Fruit fly (Drosophila melanogaster) whole organism, embryonic: ENCODE results near the gene Uba4.
A peak's percentile ranks its signal among the peaks of the same experiment; 100 is the strongest.

ENCODE experiments used
- Atf6 ChIP-seq: fragments of 200-800 bp; sonication (Bioruptor generic); IDR thresholded peaks from 2 replicates; pipeline ENCODE4 v1.3.6; 2022; ENCODE audit warnings: missing biosample characterization, missing genetic modification characterization
- BEAF-32 ChIP-seq: fragments of 200-800 bp; sonication (Bioruptor generic); optimal IDR thresholded peaks from 3 replicates; lab custom pipeline; 2017; ENCODE audit warnings: missing biosample characterization, missing genetic modification characterization, mild to moderate bottlenecking, moderate library complexity, missing genetic modification reagents
- Bgb ChIP-seq: fragments of 200-800 bp; sonication (Bioruptor generic); IDR thresholded peaks from 2 replicates; pipeline ENCODE4 v1.3.6; 2022; ENCODE audit warnings: missing biosample characterization, missing genetic modification characterization; ENCODE audit not compliant: partially characterized antibody
- CG1024 ChIP-seq: fragments of 200-800 bp; sonication (Bioruptor generic); IDR thresholded peaks from 2 replicates; pipeline ENCODE4 v1.3.6; 2022; ENCODE audit warnings: missing biosample characterization, missing genetic modification characterization
- CG10959 ChIP-seq: fragments of 200-800 bp; sonication (Bioruptor generic); IDR thresholded peaks from 2 replicates; pipeline ENCODE4 v1.3.6; 2022; ENCODE audit warnings: missing biosample characterization, missing genetic modification characterization
- CG13287 ChIP-seq: fragments of 200-800 bp; sonication (Bioruptor generic); IDR thresholded peaks from 2 replicates; pipeline ENCODE4 v1.3.6; 2022; ENCODE audit warnings: missing biosample characterization, missing genetic modification characterization; ENCODE audit not compliant: partially characterized antibody
- CG13296 ChIP-seq: fragments of 200-800 bp; sonication (Bioruptor generic); optimal IDR thresholded peaks from 3 replicates; lab custom pipeline; 2018; ENCODE audit warnings: missing biosample characterization, mild to moderate bottlenecking, missing genetic modification characterization
- CG1603 ChIP-seq: fragments of 200-800 bp; sonication (Bioruptor generic); optimal IDR thresholded peaks from 2 replicates; lab custom pipeline; 2019; ENCODE audit warnings: missing biosample characterization, mild to moderate bottlenecking, missing genetic modification characterization, moderate library complexity
- CG17186 ChIP-seq: fragments of 200-800 bp; sonication (Bioruptor generic); optimal IDR thresholded peaks from 3 replicates; lab custom pipeline; 2017; ENCODE audit warnings: missing biosample characterization, missing genetic modification reagents, missing genetic modification characterization
- CG17829 ChIP-seq: fragments of 200-800 bp; optimal IDR thresholded peaks from 2 replicates; lab custom pipeline; 2019; ENCODE audit warnings: missing biosample characterization, mild to moderate bottlenecking, missing genetic modification characterization, moderate library complexity
- CG1832 ChIP-seq: fragments of 200-800 bp; sonication (Bioruptor generic); optimal IDR thresholded peaks from 2 replicates; lab custom pipeline; 2017; ENCODE audit warnings: missing biosample characterization, mild to moderate bottlenecking, missing genetic modification characterization, inconsistent platforms
- CG18476 ChIP-seq: fragments of 200-800 bp; sonication (Bioruptor generic); optimal IDR thresholded peaks from 2 replicates; lab custom pipeline; 2016; ENCODE audit warnings: missing biosample characterization, mild to moderate bottlenecking, missing genetic modification characterization
- CG2129 ChIP-seq: fragments of 200-800 bp; sonication (Bioruptor generic); IDR thresholded peaks from 2 replicates; pipeline ENCODE4 v1.3.6; 2022; ENCODE audit warnings: missing biosample characterization, missing genetic modification characterization; ENCODE audit not compliant: partially characterized antibody
- CG31365 ChIP-seq: fragments of 200-800 bp; sonication (Bioruptor generic); optimal IDR thresholded peaks from 2 replicates; lab custom pipeline; 2018; ENCODE audit warnings: missing biosample characterization, mild to moderate bottlenecking, missing genetic modification characterization
- CG3847 ChIP-seq: fragments of 200-800 bp; sonication (Bioruptor generic); IDR thresholded peaks from 2 replicates; pipeline ENCODE4 v1.3.6; 2022; ENCODE audit warnings: missing biosample characterization, missing genetic modification characterization
- CG3995 ChIP-seq: fragments of 200-800 bp; sonication (Bioruptor generic); optimal IDR thresholded peaks from 3 replicates; lab custom pipeline; 2016; ENCODE audit warnings: missing biosample characterization, missing genetic modification characterization
- CG42726 ChIP-seq: fragments of 200-800 bp; sonication (Bioruptor generic); IDR thresholded peaks from 2 replicates; pipeline ENCODE4 v1.3.6; 2022; ENCODE audit warnings: missing biosample characterization, missing genetic modification characterization; ENCODE audit not compliant: partially characterized antibody
- CG4328 ChIP-seq: fragments of 200-800 bp; sonication (Bioruptor generic); optimal IDR thresholded peaks from 3 replicates; lab custom pipeline; 2017; ENCODE audit warnings: missing biosample characterization, missing genetic modification reagents, missing genetic modification characterization
- CG4360 ChIP-seq: fragments of 200-800 bp; sonication (Bioruptor generic); IDR thresholded peaks from 2 replicates; pipeline ENCODE4 v1.3.6; 2022; ENCODE audit warnings: missing biosample characterization, missing genetic modification characterization
- CG6175 ChIP-seq: fragments of 200-800 bp; sonication (Bioruptor generic); IDR thresholded peaks from 3 replicates; pipeline ENCODE4 v1.3.6; 2022; ENCODE audit warnings: missing biosample characterization, missing genetic modification characterization
- CG6254 ChIP-seq: fragments of 200-800 bp; sonication (Bioruptor generic); optimal IDR thresholded peaks from 3 replicates; lab custom pipeline; 2017; ENCODE audit warnings: mild to moderate bottlenecking, missing biosample characterization, missing genetic modification reagents, missing genetic modification characterization
- CG6272 ChIP-seq: fragments of 200-800 bp; sonication (Bioruptor generic); IDR thresholded peaks from 2 replicates; pipeline ENCODE4 v1.3.6; 2022; ENCODE audit warnings: missing biosample characterization, missing genetic modification characterization
- CHES-1-like ChIP-seq: fragments of 200-800 bp; sonication (Bioruptor generic); optimal IDR thresholded peaks from 2 replicates; lab custom pipeline; 2016; ENCODE audit warnings: missing biosample characterization, missing genetic modification characterization
- Dbx ChIP-seq: fragments of 200-800 bp; sonication (Bioruptor generic); IDR thresholded peaks from 3 replicates; pipeline ENCODE4 v1.3.6; 2022; ENCODE audit warnings: missing biosample characterization, missing genetic modification characterization
- Eip74EF ChIP-seq, 2 experiments: fragments of 200-800 bp in 1 of 2; fragments of >200 bp in 1 of 2; sonication (Bioruptor generic) in 1 of 2; optimal IDR thresholded peaks; 2 replicates each; lab custom pipeline; 2017 to 2019; ENCODE audit warnings: missing biosample characterization in 2 of 2, missing genetic modification characterization in 2 of 2, mild to moderate bottlenecking in 1 of 2, moderate library complexity in 1 of 2
- H2.0 ChIP-seq: fragments of 200-800 bp; sonication (Bioruptor generic); IDR thresholded peaks from 2 replicates; pipeline ENCODE4 v1.3.6; 2022; ENCODE audit warnings: missing biosample characterization, missing genetic modification characterization
- HLH54F ChIP-seq: fragments of 200-800 bp; sonication (Bioruptor generic); optimal IDR thresholded peaks from 3 replicates; lab custom pipeline; 2016; ENCODE audit warnings: missing biosample characterization, missing genetic modification characterization
- Hr39 ChIP-seq: fragments of >200 bp; optimal IDR thresholded peaks from 2 replicates; lab custom pipeline; 2017
- Lhr ChIP-seq: fragments of 200-800 bp; sonication (Bioruptor generic); optimal IDR thresholded peaks from 3 replicates; lab custom pipeline; 2017; ENCODE audit warnings: mild to moderate bottlenecking, missing biosample characterization, missing genetic modification reagents, missing genetic modification characterization
- Mes4 ChIP-seq: fragments of 200-800 bp; sonication (Bioruptor generic); optimal IDR thresholded peaks from 2 replicates; lab custom pipeline; 2016; ENCODE audit warnings: missing biosample characterization, missing genetic modification characterization
- Myb ChIP-seq: fragments of 200-800 bp; sonication (Bioruptor generic); optimal IDR thresholded peaks from 2 replicates; lab custom pipeline; 2016; ENCODE audit warnings: missing biosample characterization, missing genetic modification characterization
- Opbp ChIP-seq: fragments of 200-800 bp; sonication (Bioruptor generic); IDR thresholded peaks from 3 replicates; pipeline ENCODE4 v1.3.6; 2022; ENCODE audit warnings: missing biosample characterization, missing genetic modification characterization; ENCODE audit not compliant: partially characterized antibody
- Six4 ChIP-seq: fragments of 200-800 bp; sonication (Bioruptor generic); optimal IDR thresholded peaks from 2 replicates; lab custom pipeline; 2016; ENCODE audit warnings: missing biosample characterization, missing genetic modification characterization
- Sry-β ChIP-seq: fragments of 200-800 bp; sonication (Bioruptor generic); optimal IDR thresholded peaks from 2 replicates; lab custom pipeline; 2018; ENCODE audit warnings: missing biosample characterization, mild to moderate bottlenecking, missing genetic modification characterization, moderate library complexity
- Taf1 ChIP-seq: fragments of 200-800 bp; sonication (Bioruptor generic); IDR thresholded peaks from 2 replicates; pipeline ENCODE4 v1.3.6; 2022; ENCODE audit warnings: missing biosample characterization, missing genetic modification characterization
- Vsx1 ChIP-seq: fragments of 200-800 bp; sonication (Bioruptor generic); optimal IDR thresholded peaks from 2 replicates; lab custom pipeline; 2017; ENCODE audit warnings: missing biosample characterization, mild to moderate bottlenecking, missing genetic modification characterization, missing genetic modification reagents
- ab ChIP-seq: fragments of 200-800 bp; sonication (Bioruptor generic); optimal IDR thresholded peaks from 2 replicates; lab custom pipeline; 2016; ENCODE audit warnings: missing biosample characterization, missing genetic modification characterization
- ac ChIP-seq: fragments of 200-800 bp; sonication (Bioruptor generic); optimal IDR thresholded peaks from 3 replicates; lab custom pipeline; 2017; ENCODE audit warnings: missing biosample characterization, mild to moderate bottlenecking, missing genetic modification characterization
- ara ChIP-seq: fragments of 200-800 bp; sonication (Bioruptor generic); IDR thresholded peaks from 2 replicates; pipeline ENCODE4 v1.3.6; 2022; ENCODE audit warnings: missing biosample characterization, missing genetic modification characterization
- cas ChIP-seq: fragments of 200-800 bp; sonication (Bioruptor generic); IDR thresholded peaks from 2 replicates; pipeline ENCODE4 v1.3.6; 2022; ENCODE audit warnings: missing biosample characterization, missing genetic modification characterization
- crc ChIP-seq: fragments of 200-800 bp; sonication (Bioruptor generic); optimal IDR thresholded peaks from 2 replicates; lab custom pipeline; 2016; ENCODE audit warnings: missing biosample characterization, missing genetic modification characterization
- eve ChIP-seq, 2 experiments: fragments of >200 bp; optimal IDR thresholded peaks; 2 replicates each; lab custom pipeline; 2017; ENCODE audit warnings: missing biosample characterization in 2 of 2, missing genetic modification characterization in 2 of 2
- hth ChIP-seq: fragments of >200 bp; optimal IDR thresholded peaks from 2 replicates; lab custom pipeline; 2017; ENCODE audit warnings: inconsistent platforms
- lola ChIP-seq, 3 experiments: fragments of >200 bp in 2 of 3; fragments of 200-800 bp in 1 of 3; sonication (Bioruptor generic) in 1 of 3; optimal IDR thresholded peaks; 2 replicates each; lab custom pipeline; 2017 to 2019; ENCODE audit warnings: missing biosample characterization in 3 of 3, missing genetic modification characterization in 3 of 3, mild to moderate bottlenecking in 1 of 3, moderate library complexity in 1 of 3
- onecut ChIP-seq: fragments of 200-800 bp; sonication (Bioruptor generic); IDR thresholded peaks from 2 replicates; pipeline ENCODE4 v1.3.6; 2022; ENCODE audit warnings: missing biosample characterization, missing genetic modification characterization
- peb ChIP-seq: fragments of 200-800 bp; sonication (Bioruptor generic); IDR thresholded peaks from 2 replicates; pipeline ENCODE4 v1.3.6; 2022; ENCODE audit warnings: missing biosample characterization, missing genetic modification characterization
- slbo ChIP-seq: fragments of 200-800 bp; sonication (Bioruptor generic); IDR thresholded peaks from 2 replicates; pipeline ENCODE4 v1.3.6; 2022; ENCODE audit warnings: missing biosample characterization, missing genetic modification characterization
- so ChIP-seq: fragments of 200-800 bp; sonication (Bioruptor generic); IDR thresholded peaks from 3 replicates; pipeline ENCODE4 v1.3.6; 2022; ENCODE audit warnings: missing biosample characterization, missing genetic modification characterization
- stwl ChIP-seq: fragments of 200-800 bp; sonication (Bioruptor generic); optimal IDR thresholded peaks from 3 replicates; lab custom pipeline; 2018; ENCODE audit warnings: missing biosample characterization, mild to moderate bottlenecking, missing genetic modification characterization, moderate library complexity
- tin ChIP-seq: fragments of 200-800 bp; sonication (Bioruptor generic); optimal IDR thresholded peaks from 3 replicates; lab custom pipeline; 2016; ENCODE audit warnings: missing biosample characterization, missing genetic modification characterization
- wor ChIP-seq: fragments of 200-800 bp; sonication (Bioruptor generic); IDR thresholded peaks from 2 replicates; pipeline ENCODE4 v1.3.6; 2022; ENCODE audit warnings: missing biosample characterization, missing genetic modification characterization

Gene Uba4

DNA sequence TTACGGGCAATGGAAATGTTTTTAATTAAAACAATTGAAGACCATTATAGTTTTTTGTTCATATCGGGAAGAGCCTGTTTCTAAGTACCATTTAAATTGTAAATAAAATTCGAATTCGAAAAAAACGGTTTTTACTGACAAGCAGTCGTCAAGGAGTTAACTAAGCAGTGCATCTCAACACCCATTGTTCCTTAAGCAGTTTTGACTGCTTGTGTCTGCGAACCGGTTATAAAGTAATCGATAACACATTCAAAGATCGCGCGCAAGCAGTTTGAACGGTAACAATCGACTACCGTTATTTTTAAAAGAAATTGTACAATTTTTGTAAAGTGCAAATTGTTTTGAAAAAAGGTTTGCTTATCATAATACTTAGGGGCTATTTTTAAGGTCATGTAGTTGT lies 39.2 kb upstream of the Uba4 start (continued):
- TF ChIP-seq lola (GFP tag; optimal IDR thresholded peaks at IDR 0.05; lab: Kevin White, UChicago) = no peak
- TF ChIP-seq Bgb (GFP tag; lab: Robert Waterston, UW) = peak; percentile 56; the same call in 1 of the 2 replicates
- TF ChIP-seq so (GFP tag; lab: Robert Waterston, UW) = no peak
- TF ChIP-seq tin (GFP tag; lab: Kevin White, UChicago) = no peak
- no peak for TF ChIP-seq CG18476
- no peak for TF ChIP-seq CG10959 (GFP tag; lab: Robert Waterston, UW)
- TF ChIP-seq Hr39 (lab: Kevin White, UChicago) = no peak
- TF ChIP-seq ac (GFP tag; lab: Kevin White, UChicago) = no peak
- TF ChIP-seq ab (GFP tag; lab: Kevin White, UChicago) = no peak
- no peak for TF ChIP-seq cas (GFP tag; lab: Robert Waterston, UW)
- TF ChIP-seq crc (GFP tag; lab: Kevin White, UChicago) = no peak
- TF ChIP-seq peb = no peak
- peak; percentile 100 for TF ChIP-seq CG31365 (tag; lab: Kevin White, UChicago)
- TF ChIP-seq CG3847 (GFP tag; lab: Robert Waterston, UW) = no peak
- TF ChIP-seq eve (GFP tag; optimal IDR thresholded peaks at IDR 0.05; lab: Kevin White, UChicago) = no peak
- TF ChIP-seq Sry-β (GFP tag; lab: Kevin White, UChicago) = no peak
- TF ChIP-seq hth (lab: Kevin White, UChicago) = no peak
- TF ChIP-seq onecut (GFP tag; lab: Robert Waterston, UW) = no peak
- peak; percentile 1 for TF ChIP-seq HLH54F (GFP tag; lab: Kevin White, UChicago)
- peak; percentile 41 for TF ChIP-seq CG13287
- TF ChIP-seq Eip74EF (GFP tag; optimal IDR thresholded peaks at IDR 0.05; lab: Kevin White, UChicago) = peak in 1 of 2 experiments; percentile 90
- TF ChIP-seq CG2129 = no peak
- no peak for TF ChIP-seq CG1024 (GFP tag; lab: Robert Waterston, UW)
- TF ChIP-seq Opbp = peak; percentile 72; the same call in 2 of the 3 replicates
- no peak for TF ChIP-seq CG6175 (GFP tag; lab: Robert Waterston, UW)
- TF ChIP-seq CG6254 (GFP tag; lab: Kevin White, UChicago) = no peak
- TF ChIP-seq CHES-1-like (GFP tag; lab: Kevin White, UChicago) = no peak
- TF ChIP-seq Myb = peak; percentile 100
- TF ChIP-seq CG17829 (tag; lab: Kevin White, UChicago) = peak; percentile 23
- TF ChIP-seq CG42726 (GFP tag; lab: Robert Waterston, UW) = peak; percentile 70; the same call in 1 of the 2 replicates
- no peak for TF ChIP-seq ara (GFP tag; lab: Robert Waterston, UW)
- peak; percentile 54 for TF ChIP-seq BEAF-32 (GFP tag; lab: Kevin White, UChicago)
- TF ChIP-seq Six4 (GFP tag; lab: Kevin White, UChicago) = no peak
- TF ChIP-seq Taf1 (GFP tag; lab: Robert Waterston, UW) = no peak
- TF ChIP-seq H2.0 (GFP tag; lab: Robert Waterston, UW) = no peak
- TF ChIP-seq CG3995 = no peak
- peak; percentile 86 for TF ChIP-seq stwl (tag; lab: Kevin White, UChicago)
- no peak for TF ChIP-seq CG13296 (GFP tag; lab: Kevin White, UChicago)
- no peak for TF ChIP-seq Dbx (GFP tag; lab: Robert Waterston, UW)
- no peak for TF ChIP-seq Vsx1
- TF ChIP-seq wor (GFP tag; lab: Robert Waterston, UW) = no peak
- no peak for TF ChIP-seq CG4360
- no peak for TF ChIP-seq Mes4 (GFP tag; lab: Kevin White, UChicago)
- no peak for TF ChIP-seq CG4328 (GFP tag; lab: Kevin White, UChicago)
- no peak for TF ChIP-seq CG17186
- 0 out of 2 replicates have a peak, but pooled peaks have one; percentile 17 for TF ChIP-seq slbo (GFP tag; lab: Robert Waterston, UW)
- no peak for TF ChIP-seq Atf6 (GFP tag; lab: Robert Waterston, UW)
- TF ChIP-seq CG1832 (GFP tag; lab: Kevin White, UChicago) = no peak
- TF ChIP-seq CG6272 = 0 out of 2 replicates have a peak, but pooled peaks have one; percentile 12
- peak; percentile 87 for TF ChIP-seq Lhr (GFP tag; lab: Kevin White, UChicago)
- peak; percentile 75 for TF ChIP-seq CG1603
